Worm (Caenorhabditis elegans): ENCODE data around the gene F40C5.1.

ce11 chrV:3551765-3552164 is 20.7 kb upstream of the F40C5.1 start, which contains the start of gene grl-28:
- TF ChIP-seq unc-62 (GFP tag; optimal IDR thresholded peaks at IDR 0.05) (no peak), nhr-12 (tag; optimal IDR thresholded peaks at IDR 0.05) (no peak), elt-1 (tag; optimal IDR thresholded peaks at IDR 0.05) (no peak), skn-1 (tag; optimal IDR thresholded peaks at IDR 0.05) (no peak), sma-9 (GFP tag; optimal IDR thresholded peaks at IDR 0.05) (no peak), sma-9 (tag; optimal IDR thresholded peaks at IDR 0.05) (no peak), fos-1 (tag; optimal IDR thresholded peaks at IDR 0.05) (no peak), lsy-2 (tag; optimal IDR thresholded peaks at IDR 0.05) (no peak)

All from whole organism, L2 larva.